Worm (Caenorhabditis elegans): ENCODE data around the gene pde-4.

DNA sequence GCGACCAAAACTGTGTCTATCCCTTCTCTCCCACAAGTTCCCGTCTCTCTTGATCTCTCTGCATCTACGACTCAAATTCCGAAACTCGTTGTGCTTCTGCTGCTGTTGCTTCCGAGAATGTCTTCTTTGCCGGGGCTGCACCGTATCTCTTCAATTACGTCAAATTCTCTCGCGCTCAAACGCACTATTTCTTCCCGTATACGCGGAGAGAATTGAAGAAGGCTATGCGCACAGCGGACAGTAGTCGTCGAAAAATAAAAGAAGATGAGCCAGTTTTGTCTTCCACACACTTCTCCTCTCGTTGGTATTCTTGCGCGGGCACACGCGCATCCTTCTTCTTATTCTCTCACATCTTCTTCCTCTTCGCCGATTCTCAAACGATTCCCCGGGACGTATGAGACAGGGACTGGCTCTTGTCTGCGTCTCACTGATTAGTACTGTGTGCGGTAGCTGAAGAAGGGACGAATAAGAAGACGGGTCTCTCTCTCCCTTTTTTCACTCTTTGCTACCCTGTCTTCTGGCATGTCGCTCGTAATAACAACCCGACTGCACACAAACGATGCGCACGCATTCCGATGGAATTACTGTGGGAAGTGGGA lies 25.4 kb upstream of the pde-4 start:
- TF ChIP-seq ama-1 (optimal IDR thresholded peaks at IDR 0.05) (no peak), B0310.2 (tag; optimal IDR thresholded peaks at IDR 0.05) (no peak), flt-1 (GFP tag; IDR thresholded peaks at IDR 0.05) (no peak), hmbx-1 (tag; optimal IDR thresholded peaks at IDR 0.05) (no peak), hmg-4 (GFP tag; optimal IDR thresholded peaks at IDR 0.05) (peak; percentile 45), pes-1 (GFP tag; IDR thresholded peaks at IDR 0.05) (no peak), tra-4 (tag; optimal IDR thresholded peaks at IDR 0.05) (no peak), aly-1 (tag; optimal IDR thresholded peaks at IDR 0.05) (peak; percentile 40), hnd-1 (tag; optimal IDR thresholded peaks at IDR 0.05) (no peak), F13C5.2 (tag; optimal IDR thresholded peaks at IDR 0.05) (peak; percentile 2), scrt-1 (GFP tag; IDR thresholded peaks at IDR 0.05) (no peak), tbx-37 (GFP tag; conservative IDR thresholded peaks at IDR 0.05) (no peak), sea-1 (GFP tag; conservative IDR thresholded peaks at IDR 0.05) (no peak), ceh-13 (GFP tag; optimal IDR thresholded peaks at IDR 0.05) (no peak)

Measured in whole organism, early embryonic.